Worm (Caenorhabditis elegans) whole organism, L2 larva: ENCODE measurements around the gene his-72.

Source experiments
- C34F6.9 ChIP-seq: fragments of 150-350 bp; optimal IDR thresholded peaks from 2 replicates; lab custom pipeline; 2014; ENCODE audit warnings: missing biosample characterization, missing genetic modification characterization
- F13H6.1 ChIP-seq: sonication (generic microtip); optimal IDR thresholded peaks from 2 replicates; lab custom pipeline; 2016; ENCODE audit warnings: missing genetic modification characterization, missing compliant biosample characterization
- R02D3.7 ChIP-seq: fragments of 150-350 bp; optimal IDR thresholded peaks from 2 replicates; lab custom pipeline; 2014; ENCODE audit warnings: missing biosample characterization, missing genetic modification characterization
- Y55F3AM.14 ChIP-seq: fragments of 200-800 bp; sonication (Bioruptor generic); optimal IDR thresholded peaks from 2 replicates; lab custom pipeline; 2018; ENCODE audit warnings: mild to moderate bottlenecking, missing genetic modification characterization, missing compliant biosample characterization
- ZK546.5 ChIP-seq: sonication (generic microtip); optimal IDR thresholded peaks from 2 replicates; lab custom pipeline; 2017; ENCODE audit warnings: missing biosample characterization, missing genetic modification characterization
- aly-2 ChIP-seq: fragments of 150-350 bp; optimal IDR thresholded peaks from 2 replicates; lab custom pipeline; 2014; ENCODE audit warnings: missing biosample characterization, missing genetic modification characterization
- ama-1 ChIP-seq: fragments of 150-350 bp; optimal IDR thresholded peaks from 2 replicates; lab custom pipeline; 2018; ENCODE audit warnings: inconsistent platforms
- blmp-1 ChIP-seq: sonication (generic microtip); optimal IDR thresholded peaks from 2 replicates; lab custom pipeline; 2017; ENCODE audit warnings: missing genetic modification characterization, mild to moderate bottlenecking, missing compliant biosample characterization, antibody characterized with exemption, moderate library complexity; ENCODE audit not compliant: insufficient read depth
- ceh-16 ChIP-seq: fragments of 150-350 bp; optimal IDR thresholded peaks from 2 replicates; lab custom pipeline; 2014; ENCODE audit warnings: missing biosample characterization, missing genetic modification characterization
- ceh-82 ChIP-seq: fragments of 150-350 bp; optimal IDR thresholded peaks from 2 replicates; lab custom pipeline; 2014; ENCODE audit warnings: missing biosample characterization, missing genetic modification characterization
- crh-2 ChIP-seq: sonication (generic microtip); optimal IDR thresholded peaks from 2 replicates; lab custom pipeline; 2017; ENCODE audit warnings: missing biosample characterization, missing genetic modification characterization
- dmd-4 ChIP-seq: sonication (generic microtip); optimal IDR thresholded peaks from 2 replicates; lab custom pipeline; 2017; ENCODE audit warnings: missing biosample characterization, missing genetic modification characterization
- egl-27 ChIP-seq: sonication (generic microtip); optimal IDR thresholded peaks from 3 replicates; lab custom pipeline; 2017; ENCODE audit warnings: missing biosample characterization, missing genetic modification reagents, missing genetic modification characterization
- elt-1 ChIP-seq: fragments of 150-350 bp; optimal IDR thresholded peaks from 2 replicates; lab custom pipeline; 2014; ENCODE audit warnings: missing biosample characterization, missing genetic modification characterization
- elt-3 ChIP-seq: sonication (generic microtip); optimal IDR thresholded peaks from 2 replicates; lab custom pipeline; 2017; ENCODE audit warnings: missing biosample characterization, missing genetic modification characterization
- fos-1 ChIP-seq: fragments of 150-350 bp; optimal IDR thresholded peaks from 2 replicates; lab custom pipeline; 2014; ENCODE audit warnings: missing biosample characterization, missing genetic modification characterization
- gmeb-1 ChIP-seq: fragments of 150-350 bp; optimal IDR thresholded peaks from 2 replicates; lab custom pipeline; 2014; ENCODE audit warnings: missing biosample characterization, missing genetic modification characterization
- lin-11 ChIP-seq: fragments of 150-350 bp; sonication (generic microtip); optimal IDR thresholded peaks from 2 replicates; lab custom pipeline; 2014; ENCODE audit warnings: missing biosample characterization, missing genetic modification characterization, inconsistent platforms, mixed read lengths
- lin-13 ChIP-seq: fragments of 150-350 bp; optimal IDR thresholded peaks from 2 replicates; lab custom pipeline; 2014; ENCODE audit warnings: missing biosample characterization, missing genetic modification reagents, missing genetic modification characterization
- lin-39 ChIP-seq: fragments of 150-350 bp; optimal IDR thresholded peaks from 2 replicates; lab custom pipeline; 2014; ENCODE audit warnings: missing biosample characterization, missing genetic modification reagents, missing genetic modification characterization
- lsy-2 ChIP-seq, 2 experiments: fragments of 150-350 bp in 1 of 2; sonication (generic microtip) in 1 of 2; optimal IDR thresholded peaks; 2 replicates each; lab custom pipeline; 2014 to 2017; ENCODE audit warnings: missing biosample characterization in 2 of 2, missing genetic modification characterization in 2 of 2
- mab-5 ChIP-seq: fragments of 150-350 bp; optimal IDR thresholded peaks from 2 replicates; lab custom pipeline; 2014; ENCODE audit warnings: missing biosample characterization, missing genetic modification characterization
- mbf-1 ChIP-seq: sonication (generic microtip); optimal IDR thresholded peaks from 2 replicates; lab custom pipeline; 2017; ENCODE audit warnings: missing biosample characterization, missing genetic modification characterization
- mdl-1 ChIP-seq, 2 experiments: fragments of 150-350 bp in 1 of 2; sonication (generic microtip) in 1 of 2; optimal IDR thresholded peaks; 2 replicates each; lab custom pipeline; 2017; ENCODE audit warnings: missing biosample characterization in 2 of 2, missing genetic modification characterization in 2 of 2
- nhr-10 ChIP-seq: sonication (generic microtip); optimal IDR thresholded peaks from 2 replicates; lab custom pipeline; 2017; ENCODE audit warnings: missing biosample characterization, missing genetic modification characterization
- nhr-12 ChIP-seq: fragments of 150-350 bp; optimal IDR thresholded peaks from 2 replicates; lab custom pipeline; 2014; ENCODE audit warnings: missing biosample characterization, missing genetic modification characterization
- nhr-129 ChIP-seq: fragments of 150-350 bp; optimal IDR thresholded peaks from 2 replicates; lab custom pipeline; 2014; ENCODE audit warnings: missing biosample characterization, missing genetic modification characterization
- nhr-21 ChIP-seq: fragments of 150-350 bp; optimal IDR thresholded peaks from 2 replicates; lab custom pipeline; 2014; ENCODE audit warnings: missing biosample characterization, missing genetic modification characterization
- nhr-23 ChIP-seq: fragments of 150-350 bp; optimal IDR thresholded peaks from 2 replicates; lab custom pipeline; 2014; ENCODE audit warnings: missing biosample characterization, missing genetic modification reagents, missing genetic modification characterization
- nhr-25 ChIP-seq: fragments of 150-350 bp; sonication (generic microtip); optimal IDR thresholded peaks from 3 replicates; lab custom pipeline; 2014; ENCODE audit warnings: missing biosample characterization, missing genetic modification characterization
- nhr-6 ChIP-seq: fragments of 150-350 bp; optimal IDR thresholded peaks from 2 replicates; lab custom pipeline; 2014; ENCODE audit warnings: missing biosample characterization, missing genetic modification characterization
- nhr-77 ChIP-seq: fragments of 150-350 bp; optimal IDR thresholded peaks from 2 replicates; lab custom pipeline; 2014; ENCODE audit warnings: missing biosample characterization, missing genetic modification characterization
- peb-1 ChIP-seq: fragments of 150-350 bp; optimal IDR thresholded peaks from 2 replicates; lab custom pipeline; 2014; ENCODE audit warnings: missing biosample characterization, missing genetic modification characterization
- sem-4 ChIP-seq: fragments of 150-350 bp; optimal IDR thresholded peaks from 2 replicates; lab custom pipeline; 2014; ENCODE audit warnings: missing biosample characterization, missing genetic modification reagents, missing genetic modification characterization
- sma-3 ChIP-seq: sonication (generic microtip); optimal IDR thresholded peaks from 2 replicates; lab custom pipeline; 2016; ENCODE audit warnings: missing genetic modification reagents, missing genetic modification characterization, missing compliant biosample characterization
- sma-9 ChIP-seq, 2 experiments: fragments of 150-350 bp in 1 of 2; sonication (generic microtip) in 1 of 2; optimal IDR thresholded peaks; 2 replicates each; lab custom pipeline; 2014 to 2016; ENCODE audit warnings: missing genetic modification characterization in 2 of 2, mild to moderate bottlenecking in 1 of 2, missing biosample characterization in 1 of 2, missing compliant biosample characterization in 1 of 2, missing genetic modification reagents in 1 of 2, moderate library complexity in 1 of 2
- snpc-4 ChIP-seq: fragments of 150-350 bp; optimal IDR thresholded peaks from 2 replicates; lab custom pipeline; 2014; ENCODE audit warnings: missing biosample characterization, missing genetic modification characterization
- unc-39 ChIP-seq: fragments of 150-350 bp; optimal IDR thresholded peaks from 2 replicates; lab custom pipeline; 2014; ENCODE audit warnings: missing biosample characterization, missing genetic modification characterization
- unc-55 ChIP-seq: fragments of 150-350 bp; sonication (generic microtip); optimal IDR thresholded peaks from 3 replicates; lab custom pipeline; 2014; ENCODE audit warnings: missing biosample characterization, missing genetic modification reagents, missing genetic modification characterization
- unc-62 ChIP-seq: fragments of 150-350 bp; optimal IDR thresholded peaks from 2 replicates; lab custom pipeline; 2014; ENCODE audit warnings: missing biosample characterization, missing genetic modification reagents, missing genetic modification characterization
- zag-1 ChIP-seq: fragments of 150-350 bp; optimal IDR thresholded peaks from 2 replicates; lab custom pipeline; 2014; ENCODE audit warnings: missing biosample characterization, missing genetic modification characterization
- ztf-1 ChIP-seq: fragments of 200-800 bp; sonication (Bioruptor generic); conservative IDR thresholded peaks from 2 replicates; pipeline ENCODE4 v1.3.6; 2022; ENCODE audit warnings: missing genetic modification characterization, missing compliant biosample characterization
- ztf-11 ChIP-seq: sonication (generic microtip); optimal IDR thresholded peaks from 2 replicates; lab custom pipeline; 2017; ENCODE audit warnings: missing biosample characterization, missing genetic modification characterization
- ztf-4 ChIP-seq: fragments of 150-350 bp; optimal IDR thresholded peaks from 2 replicates; lab custom pipeline; 2014; ENCODE audit warnings: missing biosample characterization, missing genetic modification characterization

Gene his-72

DNA sequence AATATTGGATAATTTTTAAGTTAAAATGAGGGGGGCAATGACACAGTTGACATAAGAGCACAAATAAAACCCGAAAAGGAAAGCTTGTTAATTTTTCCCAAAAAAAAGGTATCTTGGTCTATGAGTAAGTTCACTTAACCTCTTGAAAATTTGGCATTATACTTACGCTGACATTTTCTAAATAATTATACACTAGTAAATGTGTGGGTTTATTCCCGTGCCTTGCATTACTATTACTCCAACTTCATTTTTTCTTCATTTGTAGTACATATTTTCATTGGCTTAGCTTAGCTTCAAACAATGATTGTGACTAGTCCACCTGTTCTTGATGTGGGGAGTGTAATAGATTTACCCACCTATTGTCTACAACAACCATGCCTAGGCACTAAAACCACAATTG, 9.6 kb downstream of the his-72 start, which contains the start of gene Y75B8A.34:
Gene Y75B8A.34 (plus strand): TSS at position 301 of the 400 bp plus-strand sequence.
- no peak for TF ChIP-seq fos-1 (tag; lab: Kevin White, UChicago)

DNA sequence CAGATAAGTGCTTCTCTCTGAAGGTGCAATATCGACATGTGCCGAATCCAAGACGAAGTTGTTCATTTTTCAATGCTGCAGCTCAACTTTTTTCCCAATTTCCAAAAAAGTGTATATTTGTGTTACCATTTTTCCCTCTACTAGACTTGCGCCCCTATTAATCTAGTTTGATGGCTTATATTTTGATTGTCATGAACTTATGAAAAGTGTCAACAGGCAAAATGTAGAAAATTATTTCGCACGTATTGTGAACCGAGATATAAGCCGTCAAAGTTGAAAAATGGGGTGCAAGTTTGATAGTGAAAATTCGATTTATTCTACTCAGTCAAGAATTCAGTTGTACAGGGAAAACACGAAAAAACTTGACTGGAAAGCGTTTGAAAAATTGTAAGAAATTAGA, 10.4 kb downstream of the his-72 start, which contains the start of gene Y75B8A.32:
Gene Y75B8A.32 (minus strand): TSS at position 101 of the 400 bp plus-strand sequence.
- TF ChIP-seq mab-5 (tag; lab: Kevin White, UChicago), result no peak
- TF ChIP-seq lsy-2 (tag; optimal IDR thresholded peaks at IDR 0.05; lab: Kevin White, UChicago), result no peak
- no peak for TF ChIP-seq nhr-6 (tag; lab: Kevin White, UChicago)
- no peak for TF ChIP-seq aly-2 (tag; lab: Kevin White, UChicago)
- no peak for TF ChIP-seq R02D3.7 (tag; lab: Kevin White, UChicago)
- no peak for TF ChIP-seq mbf-1 (tag; lab: Kevin White, UChicago)
- TF ChIP-seq egl-27 (tag; lab: Kevin White, UChicago), result no peak
- TF ChIP-seq, all 48 proteins: peak for 0

DNA sequence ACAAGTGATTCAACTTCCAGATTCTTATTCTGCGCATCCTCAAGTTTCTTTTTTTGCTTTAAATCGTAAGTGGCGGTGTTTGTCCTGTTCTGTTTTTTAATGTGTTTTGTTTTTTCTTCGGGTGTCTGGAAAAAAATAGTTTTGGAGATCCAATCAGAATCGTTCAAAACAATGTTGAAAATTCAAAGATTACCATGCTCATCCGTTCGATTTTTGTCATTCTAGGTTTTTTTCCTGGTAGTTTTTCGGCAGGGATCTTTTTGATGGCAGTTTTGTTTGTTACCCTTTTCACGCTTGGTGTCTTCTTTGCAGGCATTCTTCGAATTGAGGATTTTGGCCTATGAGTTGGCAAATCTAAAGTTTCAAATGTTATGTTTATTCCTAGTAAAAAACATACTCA, 12.3 kb downstream of the his-72 start:
- no peak for TF ChIP-seq nhr-77 (tag; lab: Kevin White, UChicago)
- TF ChIP-seq unc-62 (GFP tag; lab: Kevin White, UChicago), result no peak
- TF ChIP-seq aly-2 (tag; lab: Kevin White, UChicago), result no peak
- no peak for TF ChIP-seq ztf-4 (tag; lab: Kevin White, UChicago)
- TF ChIP-seq snpc-4 (tag; lab: Kevin White, UChicago), result no peak
- no peak for TF ChIP-seq Y55F3AM.14 (GFP tag; lab: Kevin White, UChicago)
- TF ChIP-seq lin-11 (tag; lab: Kevin White, UChicago), result no peak
- TF ChIP-seq egl-27 (tag; lab: Kevin White, UChicago), result no peak
- TF ChIP-seq unc-39 (tag; lab: Kevin White, UChicago), result no peak
- TF ChIP-seq nhr-21 (tag; lab: Kevin White, UChicago), result no peak
- no peak for TF ChIP-seq ceh-82 (tag; lab: Kevin White, UChicago)
- TF ChIP-seq ama-1, result no peak
- no peak for TF ChIP-seq lsy-2 (tag; optimal IDR thresholded peaks at IDR 0.05; lab: Kevin White, UChicago)
- TF ChIP-seq nhr-129, result no peak
- TF ChIP-seq nhr-6 (tag; lab: Kevin White, UChicago), result no peak

DNA sequence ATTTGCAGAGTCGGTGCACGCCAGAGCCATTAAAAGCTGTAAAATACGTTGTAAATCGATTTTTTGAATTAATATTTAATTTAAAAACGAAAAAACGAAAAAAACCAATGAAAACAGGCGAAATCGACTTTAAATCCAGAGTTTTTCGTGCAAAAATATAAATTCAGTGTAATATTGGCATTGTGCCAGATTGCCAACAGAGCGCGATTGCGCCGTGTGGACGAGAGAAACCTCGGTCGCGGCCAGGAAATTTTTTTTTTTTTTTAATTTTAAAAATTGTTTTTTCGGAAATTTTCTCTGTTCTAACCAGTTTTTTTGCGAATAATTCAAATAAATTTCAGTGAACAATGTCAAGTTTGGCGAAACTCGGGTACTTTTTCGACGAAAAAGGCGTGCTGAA, 17.5 kb downstream of the his-72 start, which contains the start of the genes pph-4.1 and Y75B8A.31:
Gene pph-4.1 (minus strand): TSS at position 36 of the 400 bp plus-strand sequence.
Gene Y75B8A.31 (plus strand): TSS at position 342 of the 400 bp plus-strand sequence.
- TF ChIP-seq elt-3 (tag; lab: Kevin White, UChicago), result no peak
- TF ChIP-seq unc-39 (tag; lab: Kevin White, UChicago), result no peak
- peak; percentile 90 for TF ChIP-seq sma-3 (GFP tag; lab: Kevin White, UChicago)
- TF ChIP-seq mdl-1 (tag; optimal IDR thresholded peaks at IDR 0.05; lab: Kevin White, UChicago), result peak in 1 of 2 experiments; percentile 5
- TF ChIP-seq mbf-1 (tag; lab: Kevin White, UChicago), result no peak
- peak; percentile 78 for TF ChIP-seq crh-2
- TF ChIP-seq egl-27 (tag; lab: Kevin White, UChicago), result peak; percentile 35
- peak; percentile 93 for TF ChIP-seq unc-55 (GFP tag; lab: Kevin White, UChicago)
- no peak for TF ChIP-seq elt-1
- TF ChIP-seq lin-39 (tag; lab: Kevin White, UChicago), result no peak
- peak; percentile 28 for TF ChIP-seq ZK546.5 (tag; lab: Kevin White, UChicago)
- peak; percentile 71 for TF ChIP-seq lin-11 (tag; lab: Kevin White, UChicago)
- TF ChIP-seq peb-1 (tag; lab: Kevin White, UChicago), result no peak
- peak; percentile 89 for TF ChIP-seq lin-13 (GFP tag; lab: Kevin White, UChicago)
- TF ChIP-seq sem-4 (tag; lab: Kevin White, UChicago), result peak; percentile 94
- TF ChIP-seq blmp-1 (tag; lab: Kevin White, UChicago), result peak; percentile 11
- no peak for TF ChIP-seq dmd-4 (tag; lab: Kevin White, UChicago)
- no peak for TF ChIP-seq zag-1 (tag; lab: Kevin White, UChicago)
- no peak for TF ChIP-seq ztf-11 (tag; lab: Kevin White, UChicago)
- peak; percentile 57 for TF ChIP-seq nhr-6 (tag; lab: Kevin White, UChicago)
- TF ChIP-seq nhr-77 (tag; lab: Kevin White, UChicago), result no peak
- TF ChIP-seq ceh-82 (tag; lab: Kevin White, UChicago), result no peak
- no peak for TF ChIP-seq aly-2 (tag; lab: Kevin White, UChicago)
- peak; percentile 65 for TF ChIP-seq snpc-4 (tag; lab: Kevin White, UChicago)
- TF ChIP-seq ztf-4 (tag; lab: Kevin White, UChicago), result peak; percentile 26
- no peak for TF ChIP-seq nhr-10 (tag; lab: Kevin White, UChicago)
- TF ChIP-seq nhr-21 (tag; lab: Kevin White, UChicago), result peak; percentile 61
- TF ChIP-seq Y55F3AM.14 (GFP tag; lab: Kevin White, UChicago), result no peak
- no peak for TF ChIP-seq ceh-16 (tag; lab: Kevin White, UChicago)
- TF ChIP-seq ztf-1 (GFP tag; lab: Robert Waterston, UW), result no peak
- TF ChIP-seq C34F6.9 (tag; lab: Kevin White, UChicago), result peak; percentile 93
- TF ChIP-seq gmeb-1 (tag; lab: Kevin White, UChicago), result peak; percentile 86
- TF ChIP-seq nhr-129, result peak; percentile 32
- TF ChIP-seq nhr-23 (tag; lab: Kevin White, UChicago), result no peak
- TF ChIP-seq sma-9 (GFP tag; optimal IDR thresholded peaks at IDR 0.05; lab: Kevin White, UChicago), result peak; percentile 87
- TF ChIP-seq sma-9 (tag; optimal IDR thresholded peaks at IDR 0.05; lab: Kevin White, UChicago), result no peak
- TF ChIP-seq F13H6.1 (tag; lab: Kevin White, UChicago), result peak; percentile 86
- TF ChIP-seq ama-1, result no peak
- TF ChIP-seq lsy-2 (tag; optimal IDR thresholded peaks at IDR 0.05; lab: Kevin White, UChicago), result peak; percentile 75 to 91
- TF ChIP-seq nhr-25 (tag; lab: Kevin White, UChicago), result peak; percentile 85
- no peak for TF ChIP-seq nhr-12 (tag; lab: Kevin White, UChicago)
- TF ChIP-seq mab-5 (tag; lab: Kevin White, UChicago), result peak; percentile 49
